Fruit fly (Drosophila melanogaster): ENCODE results near the gene stnB.

DNA sequence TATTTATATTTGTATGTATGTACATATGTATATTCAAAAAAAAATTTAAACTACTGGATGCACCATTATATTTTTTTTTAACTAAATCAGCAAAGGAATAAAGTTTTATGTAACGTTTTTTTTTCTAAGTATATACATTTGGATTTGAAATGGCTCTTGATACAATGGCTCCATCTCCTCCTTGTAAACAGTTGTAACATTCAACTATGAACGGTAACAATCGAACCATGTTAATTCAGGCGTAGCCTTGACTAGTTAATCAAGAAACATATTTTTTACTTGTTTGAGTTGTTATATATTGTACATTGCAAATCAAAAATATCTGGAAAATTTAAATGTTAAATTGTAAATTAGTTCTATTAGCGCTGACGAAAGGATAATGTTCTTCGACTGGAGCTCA is 31.3 kb upstream of the stnB start, which contains the start of gene CG12061:
- TF ChIP-seq Myc (optimal IDR thresholded peaks at IDR 0.05) (no peak), Hr78 (GFP tag; optimal IDR thresholded peaks at IDR 0.05) (no peak), psq (GFP tag; optimal IDR thresholded peaks at IDR 0.05) (no peak)
